Worm (Caenorhabditis elegans): Measurements from ENCODE around the gene pad-2.

The pad-2 gene

DNA sequence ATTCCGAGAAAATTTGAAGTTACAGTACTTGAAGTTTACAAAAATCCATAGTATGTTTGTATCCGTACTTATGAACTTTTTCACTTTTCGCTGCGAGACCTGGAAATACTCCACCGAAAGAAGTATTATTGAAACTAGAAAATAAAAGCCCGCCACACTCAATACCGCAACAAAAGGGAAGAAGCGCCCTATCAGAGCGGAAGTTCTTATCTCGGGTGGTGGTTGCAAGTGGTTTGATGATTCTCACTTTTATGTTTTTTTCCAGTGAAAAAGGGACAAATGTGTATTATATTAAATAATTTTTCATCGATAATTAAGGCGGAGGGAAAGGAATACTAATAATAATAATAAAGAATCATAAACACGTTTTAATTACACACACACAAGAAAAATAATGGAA, 35.3 kb downstream of the pad-2 start:
- TF ChIP-seq xnd-1 (tag; optimal IDR thresholded peaks at IDR 0.05) (no peak), chd-7 (tag; optimal IDR thresholded peaks at IDR 0.05) (no peak), ceh-100 (GFP tag; IDR thresholded peaks at IDR 0.05) (no peak), ztf-18 (tag; optimal IDR thresholded peaks at IDR 0.05) (peak; percentile 0), nhr-80 (tag; optimal IDR thresholded peaks at IDR 0.05) (peak; percentile 24)

DNA sequence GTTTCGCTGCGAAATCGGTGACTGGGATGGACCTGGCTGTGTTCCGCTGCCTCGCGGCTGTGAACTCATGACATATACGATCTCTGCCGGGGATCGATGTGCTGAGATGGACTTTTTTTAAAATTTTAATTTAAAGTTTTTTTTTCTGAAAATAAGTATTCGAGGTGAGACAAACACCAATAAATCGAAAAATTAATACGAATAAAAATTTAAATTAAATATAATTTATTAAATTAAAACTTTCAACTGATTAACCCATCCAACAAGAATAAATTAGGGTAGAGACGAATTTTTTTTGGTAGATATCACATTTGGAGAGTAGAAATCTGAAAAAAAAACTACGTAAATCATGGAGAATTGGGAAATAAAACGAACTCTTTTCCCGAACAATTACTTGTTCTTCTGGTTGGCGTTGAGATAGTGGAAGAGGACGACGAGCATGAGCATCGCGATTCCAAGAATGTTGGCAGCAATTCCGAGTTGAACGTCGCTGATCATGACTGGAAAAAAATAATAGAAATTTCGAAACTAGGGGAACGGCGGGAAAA, 39.2 kb downstream of the pad-2 start, which contains the start of the genes unc-50 and ostf-4:
TSS of gene unc-50 (minus strand) at position 101 of the 548 bp plus-strand sequence.
TSS of gene ostf-4 (minus strand) at position 498 of the 548 bp plus-strand sequence.
- TF ChIP-seq let-607 (tag; optimal IDR thresholded peaks at IDR 0.05) (no peak), ets-4 (GFP tag; optimal IDR thresholded peaks at IDR 0.05) (no peak), snpc-1.1 (tag; optimal IDR thresholded peaks at IDR 0.05; ENCODE audit: insufficient read depth) (no peak), ztf-26 (tag; optimal IDR thresholded peaks at IDR 0.05) (no peak), atf-7 (tag; optimal IDR thresholded peaks at IDR 0.05) (no peak), F22D6.2 (tag; optimal IDR thresholded peaks at IDR 0.05) (no peak), cebp-2 (GFP tag; IDR thresholded peaks at IDR 0.05) (no peak), ceh-27 (GFP tag; optimal IDR thresholded peaks at IDR 0.05) (no peak), Y53G8AR.9 (GFP tag; conservative IDR thresholded peaks at IDR 0.05) (no peak), repo-1 (tag; optimal IDR thresholded peaks at IDR 0.05) (no peak), hmg-20 (GFP tag; IDR thresholded peaks at IDR 0.05) (no peak), attf-6 (GFP tag; IDR thresholded peaks at IDR 0.05) (no peak), lin-35 (GFP tag; optimal IDR thresholded peaks at IDR 0.05) (no peak), cebp-1 (GFP tag; IDR thresholded peaks at IDR 0.05) (no peak), cebp-1 (tag; optimal IDR thresholded peaks at IDR 0.05) (no peak), T26A5.8 (tag; optimal IDR thresholded peaks at IDR 0.05) (no peak), aptf-3 (GFP tag; IDR thresholded peaks at IDR 0.05) (no peak), F55B11.4 (tag; optimal IDR thresholded peaks at IDR 0.05; ENCODE audit: borderline replicate concordance, insufficient read depth) (no peak), ztf-3 (GFP tag; optimal IDR thresholded peaks at IDR 0.05) (no peak), ztf-22 (GFP tag; optimal IDR thresholded peaks at IDR 0.05) (no peak), sptf-2 (GFP tag; optimal IDR thresholded peaks at IDR 0.05) (no peak)

DNA sequence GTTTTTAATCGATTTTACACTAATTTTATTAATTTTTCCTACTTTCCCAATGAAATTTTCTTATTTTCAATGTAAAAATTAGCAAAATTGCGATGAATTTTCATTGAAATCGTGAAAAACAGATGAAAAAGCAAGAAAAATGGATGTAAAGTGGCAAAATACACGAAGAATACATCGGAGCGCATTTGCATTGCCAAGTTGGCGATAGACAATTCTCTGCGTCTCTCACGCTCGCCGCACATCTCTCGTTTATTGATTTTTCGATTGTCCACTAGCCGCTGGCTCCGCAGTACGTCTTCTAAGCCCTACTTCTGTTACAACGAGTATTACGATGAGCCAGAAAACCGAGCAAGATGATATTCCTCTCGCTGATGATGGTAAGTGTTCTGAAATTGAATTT, 39.8 kb downstream of the pad-2 start, which contains the start of gene unc-69:
TSS of gene unc-69 (plus strand) at position 185 of the 400 bp plus-strand sequence.
- TF ChIP-seq hmg-1.2 (GFP tag; IDR thresholded peaks at IDR 0.05) (peak; percentile 95), B0019.2 (GFP tag; conservative IDR thresholded peaks at IDR 0.05) (no peak), efl-1 (GFP tag; optimal IDR thresholded peaks at IDR 0.05) (no peak), attf-5 (GFP tag; optimal IDR thresholded peaks at IDR 0.05) (peak; percentile 30), F23B12.7 (tag; optimal IDR thresholded peaks at IDR 0.05; ENCODE audit: insufficient read depth) (peak; percentile 43), zfh-2 (GFP tag; conservative IDR thresholded peaks at IDR 0.05) (no peak), mcd-1 (GFP tag; IDR thresholded peaks at IDR 0.05) (peak; percentile 88), tbx-9 (tag; optimal IDR thresholded peaks at IDR 0.05; ENCODE audit: borderline replicate concordance) (no peak), lin-54 (GFP tag; optimal IDR thresholded peaks at IDR 0.05) (peak; percentile 28), ceh-27 (GFP tag; optimal IDR thresholded peaks at IDR 0.05) (peak; percentile 48), lsl-1 (GFP tag; optimal IDR thresholded peaks at IDR 0.05) (peak; percentile 52), lin-40 (tag; optimal IDR thresholded peaks at IDR 0.05) (no peak), D2030.7 (GFP tag; IDR thresholded peaks at IDR 0.05) (peak; percentile 31; the same call in 1 of the 2 replicates), cebp-1 (GFP tag; IDR thresholded peaks at IDR 0.05) (no peak), cebp-1 (tag; optimal IDR thresholded peaks at IDR 0.05) (peak; percentile 42), let-607 (tag; optimal IDR thresholded peaks at IDR 0.05) (peak; percentile 12 to 48), hsf-1 (GFP tag; IDR thresholded peaks at IDR 0.05) (no peak), snpc-3.4 (tag; optimal IDR thresholded peaks at IDR 0.05) (peak; percentile 9), athp-1 (tag; optimal IDR thresholded peaks at IDR 0.05) (no peak), snpc-4 (GFP tag; optimal IDR thresholded peaks at IDR 0.05) (no peak), snpc-4 (tag; optimal IDR thresholded peaks at IDR 0.05) (peak in 3 of 4 experiments; percentile 6 to 28 (median 7)), mel-28 (tag; optimal IDR thresholded peaks at IDR 0.05; ENCODE audit: borderline replicate concordance) (no peak), bed-2 (GFP tag; IDR thresholded peaks at IDR 0.05) (no peak), F33H1.4 (GFP tag; IDR thresholded peaks at IDR 0.05) (peak; percentile 27; the same call in 1 of the 2 replicates)

Measured in whole organism, young adult.